Worm (Caenorhabditis elegans) whole organism, L1 larva: Measurements from ENCODE around the gene C02H6.1.

Experiments used
- ces-1 ChIP-seq: fragments of 150-350 bp; optimal IDR thresholded peaks from 2 replicates; lab custom pipeline; 2014; ENCODE audit warnings: missing biosample characterization, missing genetic modification reagents, missing genetic modification characterization
- elt-2 ChIP-seq: sonication (generic microtip); optimal IDR thresholded peaks from 2 replicates; lab custom pipeline; 2016; ENCODE audit warnings: missing genetic modification characterization, mild to moderate bottlenecking, inconsistent platforms, missing compliant biosample characterization, missing genetic modification reagents
- elt-3 ChIP-seq, 6 experiments: fragments of 150-350 bp in 1 of 6; sonication (generic microtip); optimal IDR thresholded peaks; 2 replicates each; lab custom pipeline; 2017 to 2018; ENCODE audit warnings: missing biosample characterization in 6 of 6, missing genetic modification characterization in 6 of 6, inconsistent platforms in 1 of 6
- nhr-11 ChIP-seq: fragments of 150-350 bp; optimal IDR thresholded peaks from 2 replicates; lab custom pipeline; 2014; ENCODE audit warnings: missing biosample characterization, missing genetic modification characterization
- nhr-237 ChIP-seq: fragments of 150-350 bp; optimal IDR thresholded peaks from 2 replicates; lab custom pipeline; 2014; ENCODE audit warnings: missing biosample characterization, missing genetic modification characterization
- nhr-84 ChIP-seq: sonication (generic microtip); optimal IDR thresholded peaks from 2 replicates; lab custom pipeline; 2017; ENCODE audit warnings: missing biosample characterization, missing genetic modification characterization
- snpc-4 ChIP-seq: fragments of 150-350 bp; optimal IDR thresholded peaks from 2 replicates; lab custom pipeline; 2014; ENCODE audit warnings: missing biosample characterization, missing genetic modification characterization
- unc-130 ChIP-seq: fragments of 150-350 bp; optimal IDR thresholded peaks from 2 replicates; lab custom pipeline; 2017; ENCODE audit warnings: missing biosample characterization, missing genetic modification characterization, inconsistent platforms

ce11 chrV:7395359-7395758, 5.7 kb upstream of the C02H6.1 start, which contains the start of gene srx-9:
- TF ChIP-seq elt-3 (tag; optimal IDR thresholded peaks at IDR 0.05; lab: Kevin White, UChicago) (no peak), ces-1 (no peak), unc-130 (tag; lab: Kevin White, UChicago) (no peak), elt-2 (tag; lab: Kevin White, UChicago) (no peak), nhr-237 (no peak), snpc-4 (tag; lab: Kevin White, UChicago) (no peak), nhr-84 (tag; lab: Kevin White, UChicago) (no peak), nhr-11 (tag; lab: Kevin White, UChicago) (no peak)
